Fruit fly (Drosophila melanogaster) whole organism, adult: ENCODE measurements around the gene CG43401.

ENCODE experiments used
- CG11617 ChIP-seq: fragments of 200-800 bp; sonication (Bioruptor generic); optimal IDR thresholded peaks from 2 replicates; lab custom pipeline; 2017; ENCODE audit warnings: mild to moderate bottlenecking, missing biosample characterization, missing genetic modification reagents, missing genetic modification characterization
- CG12768 ChIP-seq: fragments of 200-800 bp; sonication (Bioruptor generic); optimal IDR thresholded peaks from 2 replicates; lab custom pipeline; 2017; ENCODE audit warnings: missing biosample characterization, missing genetic modification characterization, mild to moderate bottlenecking, moderate library complexity, missing genetic modification reagents
- CG14711 ChIP-seq: fragments of 200-800 bp; sonication (Bioruptor generic); optimal IDR thresholded peaks from 2 replicates; lab custom pipeline; 2018; ENCODE audit warnings: missing biosample characterization, mild to moderate bottlenecking, missing genetic modification characterization, moderate library complexity
- CG1620 ChIP-seq: fragments of 200-800 bp; sonication (Bioruptor generic); optimal IDR thresholded peaks from 2 replicates; lab custom pipeline; 2016; ENCODE audit warnings: missing biosample characterization, missing genetic modification characterization
- CG33017 ChIP-seq: fragments of 200-800 bp; sonication (Bioruptor generic); optimal IDR thresholded peaks from 2 replicates; lab custom pipeline; 2018; ENCODE audit warnings: missing biosample characterization, mild to moderate bottlenecking, missing genetic modification characterization, moderate library complexity
- CG5204 ChIP-seq: fragments of 200-800 bp; sonication (Bioruptor generic); optimal IDR thresholded peaks from 2 replicates; lab custom pipeline; 2016; ENCODE audit warnings: missing biosample characterization, missing genetic modification characterization
- CG7045 ChIP-seq: fragments of 200-800 bp; sonication (Bioruptor generic); optimal IDR thresholded peaks from 2 replicates; lab custom pipeline; 2017; ENCODE audit warnings: missing biosample characterization, mild to moderate bottlenecking, missing genetic modification characterization
- CG7101 ChIP-seq: fragments of 200-800 bp; sonication (Bioruptor generic); optimal IDR thresholded peaks from 2 replicates; lab custom pipeline; 2018; ENCODE audit warnings: missing biosample characterization, mild to moderate bottlenecking, missing genetic modification characterization, moderate library complexity
- Clk ChIP-seq: fragments of 200-800 bp; sonication (Bioruptor generic); optimal IDR thresholded peaks from 2 replicates; lab custom pipeline; 2017; ENCODE audit warnings: missing biosample characterization, missing genetic modification characterization
- Crg-1 ChIP-seq: fragments of 200-800 bp; sonication (Bioruptor generic); optimal IDR thresholded peaks from 2 replicates; lab custom pipeline; 2016; ENCODE audit warnings: missing biosample characterization, missing genetic modification characterization
- Hr96 ChIP-seq: fragments of 200-800 bp; sonication (Bioruptor generic); optimal IDR thresholded peaks from 2 replicates; lab custom pipeline; 2016; ENCODE audit warnings: missing biosample characterization, missing genetic modification characterization
- Mnt ChIP-seq: fragments of 200-800 bp; sonication (Bioruptor generic); optimal IDR thresholded peaks from 2 replicates; lab custom pipeline; 2016; ENCODE audit warnings: missing biosample characterization, mild to moderate bottlenecking, missing genetic modification characterization
- bab1 ChIP-seq: fragments of 200-800 bp; sonication (Bioruptor generic); optimal IDR thresholded peaks from 3 replicates; lab custom pipeline; 2019; ENCODE audit warnings: missing biosample characterization, mild to moderate bottlenecking, missing genetic modification characterization, moderate library complexity
- cic ChIP-seq: fragments of 200-800 bp; sonication (Bioruptor generic); optimal IDR thresholded peaks from 2 replicates; lab custom pipeline; 2017; ENCODE audit warnings: missing biosample characterization, mild to moderate bottlenecking, missing genetic modification characterization, moderate library complexity
- cnc ChIP-seq, 2 experiments: fragments of >200 bp; optimal IDR thresholded peaks; 2 replicates each; lab custom pipeline; 2017
- kay ChIP-seq: fragments of 200-800 bp; sonication (Bioruptor generic); peaks from one replicate; lab custom pipeline; 2016; ENCODE audit warnings: missing biosample characterization, missing genetic modification characterization, borderline replicate concordance
- ovo ChIP-seq: fragments of 200-800 bp; sonication (Bioruptor generic); optimal IDR thresholded peaks from 2 replicates; lab custom pipeline; 2016; ENCODE audit warnings: missing biosample characterization, missing genetic modification characterization
- pad ChIP-seq: fragments of 200-800 bp; sonication (Bioruptor generic); optimal IDR thresholded peaks from 3 replicates; lab custom pipeline; 2017; ENCODE audit warnings: missing biosample characterization, missing genetic modification characterization, mild to moderate bottlenecking, moderate library complexity, missing genetic modification reagents
- tj ChIP-seq: fragments of 200-800 bp; sonication (Bioruptor generic); optimal IDR thresholded peaks from 3 replicates; lab custom pipeline; 2017; ENCODE audit warnings: missing biosample characterization, mild to moderate bottlenecking, missing genetic modification characterization, moderate library complexity
- toe ChIP-seq: fragments of 200-800 bp; sonication (Bioruptor generic); optimal IDR thresholded peaks from 2 replicates; lab custom pipeline; 2016; ENCODE audit warnings: missing biosample characterization, missing genetic modification characterization

The CG43401 gene

DNA sequence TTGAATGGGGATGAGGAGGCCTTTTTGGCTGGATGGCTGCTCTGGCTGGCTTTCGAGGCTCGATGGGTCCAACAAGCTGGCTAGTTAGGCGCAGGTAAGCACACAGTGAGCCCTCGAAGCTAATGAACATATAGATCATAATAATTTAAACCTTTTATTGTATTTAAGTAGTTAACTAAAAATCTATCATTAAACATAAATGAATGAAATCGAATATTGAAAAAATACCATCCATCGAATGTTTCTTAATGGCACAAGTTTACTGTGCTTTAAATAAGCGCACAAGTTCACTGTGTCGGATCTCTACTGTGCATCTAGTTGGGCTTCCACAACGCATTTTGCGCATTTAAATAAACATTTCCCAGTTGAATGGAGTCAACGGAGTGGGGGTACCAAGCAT lies 31.1 kb downstream of the CG43401 start:
- TF ChIP-seq CG11617 (GFP tag; lab: Kevin White, UChicago) (no peak), CG33017 (tag; lab: Kevin White, UChicago) (no peak), bab1 (no peak), pad (GFP tag; lab: Kevin White, UChicago) (no peak), kay (GFP tag; lab: Kevin White, UChicago) (no peak), CG7101 (no peak), CG5204 (no peak), CG14711 (tag; lab: Kevin White, UChicago) (no peak), toe (no peak), Crg-1 (GFP tag; lab: Kevin White, UChicago) (no peak), tj (GFP tag; lab: Kevin White, UChicago) (no peak), Mnt (GFP tag; lab: Kevin White, UChicago) (no peak), Clk (GFP tag; lab: Kevin White, UChicago) (no peak), CG12768 (GFP tag; lab: Kevin White, UChicago) (no peak), cnc (optimal IDR thresholded peaks at IDR 0.05; lab: Kevin White, UChicago) (no peak), CG7045 (GFP tag; lab: Kevin White, UChicago) (no peak), cic (no peak)

DNA sequence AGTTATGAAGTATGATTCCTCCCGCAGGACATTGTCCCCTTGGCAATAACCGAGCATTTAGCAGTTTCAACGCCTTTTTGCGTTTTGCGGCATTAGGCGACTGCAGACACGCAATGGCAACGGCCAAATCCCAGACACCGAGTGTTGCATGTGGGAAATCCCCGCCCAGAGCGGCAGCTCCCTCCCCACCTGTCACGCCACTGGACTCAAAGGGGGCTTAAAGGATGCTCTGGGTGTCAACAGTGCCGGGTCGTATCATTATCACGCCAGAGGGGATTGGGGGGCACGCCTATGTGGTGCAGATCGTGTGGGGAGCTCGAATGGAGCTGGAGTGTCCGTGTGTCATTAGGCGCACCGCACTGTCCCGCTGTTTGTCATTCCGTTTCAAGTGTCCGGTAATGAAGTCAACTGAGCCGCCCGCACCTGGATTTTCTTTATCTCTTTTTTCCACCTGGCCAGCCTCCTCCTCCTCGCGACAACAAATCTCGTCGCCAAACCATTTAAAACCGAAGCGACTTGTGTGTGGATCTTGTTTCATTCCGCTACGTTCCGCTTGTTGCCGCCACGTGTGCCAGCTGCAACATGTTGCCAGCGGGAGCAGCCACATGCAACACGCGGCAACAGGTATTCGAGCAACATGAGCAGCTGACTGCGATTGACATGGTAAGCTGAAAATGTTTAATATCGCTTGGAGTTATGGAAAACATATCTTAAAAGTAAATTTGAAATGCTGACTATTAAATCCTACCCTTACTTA lies 32.4 kb downstream of the CG43401 start:
- TF ChIP-seq CG14711 (tag; lab: Kevin White, UChicago) (no peak), cnc (optimal IDR thresholded peaks at IDR 0.05; lab: Kevin White, UChicago) (no peak), CG11617 (GFP tag; lab: Kevin White, UChicago) (no peak), pad (GFP tag; lab: Kevin White, UChicago) (no peak), tj (GFP tag; lab: Kevin White, UChicago) (no peak), cic (no peak), CG5204 (no peak), ovo (GFP tag; lab: Kevin White, UChicago) (no peak), Clk (GFP tag; lab: Kevin White, UChicago) (no peak)

DNA sequence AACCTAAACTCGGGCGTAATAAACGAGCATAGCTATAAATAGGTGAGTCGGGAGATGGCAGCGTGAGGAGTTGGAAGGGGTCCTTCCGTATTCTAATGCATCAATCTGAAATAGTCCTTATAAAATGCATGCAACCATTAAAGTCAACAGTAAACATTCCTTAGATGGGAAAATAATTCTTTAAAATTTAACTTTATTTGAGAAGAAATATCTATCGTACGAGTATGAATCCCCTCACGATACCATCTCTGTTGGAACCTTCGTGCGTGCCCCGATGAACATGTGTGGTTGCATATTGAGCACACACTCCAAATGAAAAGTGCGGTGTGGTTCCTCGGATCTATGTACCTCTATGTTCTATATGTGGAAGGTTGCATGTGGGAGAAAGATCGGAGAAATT lies 33.9 kb downstream of the CG43401 start:
- TF ChIP-seq toe (no peak), CG11617 (GFP tag; lab: Kevin White, UChicago) (no peak), cnc (optimal IDR thresholded peaks at IDR 0.05; lab: Kevin White, UChicago) (no peak)

DNA sequence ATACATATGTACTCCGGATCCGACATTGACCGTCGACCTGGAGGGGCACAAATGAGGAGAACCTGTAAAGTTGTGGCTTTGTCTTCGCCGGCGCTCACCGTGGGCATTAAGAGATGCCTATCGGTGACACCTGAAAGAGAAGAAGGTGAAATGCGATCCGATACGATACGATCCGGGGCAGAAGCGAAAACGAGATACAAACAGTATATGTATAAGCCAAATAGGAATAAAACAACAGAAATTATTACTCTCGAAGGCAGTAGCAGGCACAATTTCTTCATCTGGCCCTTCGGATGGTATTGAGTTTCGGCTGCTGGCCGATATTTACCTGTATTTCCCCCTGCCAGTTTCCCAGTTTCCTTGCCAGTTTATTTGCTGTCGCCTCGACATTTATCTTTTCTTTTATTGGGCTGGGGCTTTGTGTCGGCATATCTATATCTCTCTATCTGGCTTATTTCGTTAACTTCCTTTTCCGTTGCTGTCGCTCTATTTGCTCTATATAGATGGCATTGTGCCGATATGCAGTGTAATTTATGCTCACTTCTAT lies 35.2 kb downstream of the CG43401 start:
- TF ChIP-seq CG14711 (tag; lab: Kevin White, UChicago), result no peak

DNA sequence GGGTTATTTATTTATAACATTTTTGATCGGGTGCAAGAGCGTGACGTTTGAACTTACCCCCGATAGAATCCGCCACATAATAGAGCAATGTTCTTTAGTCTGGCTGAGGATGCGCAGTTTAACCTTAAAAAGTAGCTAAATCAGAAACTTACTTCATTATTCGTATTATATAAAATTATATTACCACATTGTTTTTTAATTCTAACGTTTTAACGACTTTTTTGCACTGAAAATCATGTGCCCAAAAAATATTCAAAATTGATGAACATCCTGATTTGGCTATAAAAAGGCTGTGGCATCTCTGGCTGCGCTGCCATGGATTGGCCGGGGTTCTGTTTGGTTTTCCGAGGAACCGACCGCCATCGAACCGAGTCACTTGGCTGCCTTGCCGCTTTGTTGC lies 41.7 kb downstream of the CG43401 start:
- TF ChIP-seq kay (GFP tag; lab: Kevin White, UChicago) (no peak), CG7101 (no peak), Mnt (GFP tag; lab: Kevin White, UChicago) (no peak), CG1620 (GFP tag; lab: Kevin White, UChicago) (no peak), CG11617 (GFP tag; lab: Kevin White, UChicago) (no peak), cnc (optimal IDR thresholded peaks at IDR 0.05; lab: Kevin White, UChicago) (no peak), CG7045 (GFP tag; lab: Kevin White, UChicago) (no peak)

DNA sequence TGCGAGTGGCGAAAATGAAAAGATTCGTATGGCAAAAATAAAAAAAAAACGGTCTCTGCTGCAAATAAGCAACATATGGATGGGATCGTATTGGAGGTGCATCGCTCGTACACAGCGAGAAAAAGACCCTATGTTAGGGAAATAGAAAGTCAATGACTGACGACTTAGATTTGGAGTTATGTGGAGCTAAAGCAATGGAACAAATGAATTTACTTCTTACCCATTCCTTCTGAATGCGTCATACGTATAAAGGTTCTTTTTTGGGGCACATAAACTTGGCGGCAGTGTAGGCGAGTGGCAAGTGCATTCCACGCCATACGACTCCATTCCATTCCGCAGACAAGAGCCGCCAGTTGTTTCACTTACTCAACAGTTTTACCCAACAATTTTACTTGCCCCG lies 42.5 kb downstream of the CG43401 start:
- TF ChIP-seq Crg-1 (GFP tag; lab: Kevin White, UChicago), result no peak
- TF ChIP-seq ovo (GFP tag; lab: Kevin White, UChicago), result no peak
- TF ChIP-seq cic, result no peak
- no peak for TF ChIP-seq Mnt (GFP tag; lab: Kevin White, UChicago)
- no peak for TF ChIP-seq tj (GFP tag; lab: Kevin White, UChicago)
- no peak for TF ChIP-seq Hr96 (GFP tag; lab: Kevin White, UChicago)
- TF ChIP-seq CG7045 (GFP tag; lab: Kevin White, UChicago), result no peak
- no peak for TF ChIP-seq kay (GFP tag; lab: Kevin White, UChicago)
- no peak for TF ChIP-seq Clk (GFP tag; lab: Kevin White, UChicago)
- TF ChIP-seq CG7101, result no peak
- TF ChIP-seq CG14711 (tag; lab: Kevin White, UChicago), result no peak
- TF ChIP-seq CG12768 (GFP tag; lab: Kevin White, UChicago), result no peak

DNA sequence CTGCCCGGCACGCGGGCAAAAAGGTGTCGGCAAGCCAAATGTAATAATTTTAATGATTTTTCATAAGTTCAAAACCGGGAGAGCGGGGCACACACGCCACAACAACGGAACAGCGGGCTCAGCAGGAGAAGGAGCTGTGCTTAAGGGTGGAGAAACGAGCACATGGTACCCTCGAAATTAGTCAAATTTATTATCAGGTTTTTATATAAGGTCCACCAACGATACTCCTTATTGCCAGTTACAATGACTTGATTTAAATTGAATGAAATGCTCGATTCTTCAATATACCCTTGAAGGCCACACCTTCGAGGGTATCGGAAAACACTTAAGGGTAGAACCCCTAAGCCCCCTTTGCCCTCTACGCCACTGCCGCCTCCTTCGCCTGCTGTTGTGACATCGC lies 45.2 kb downstream of the CG43401 start:
- TF ChIP-seq kay (GFP tag; lab: Kevin White, UChicago) (no peak), pad (GFP tag; lab: Kevin White, UChicago) (no peak), CG14711 (tag; lab: Kevin White, UChicago) (no peak), CG11617 (GFP tag; lab: Kevin White, UChicago) (no peak), tj (GFP tag; lab: Kevin White, UChicago) (no peak), cnc (optimal IDR thresholded peaks at IDR 0.05; lab: Kevin White, UChicago) (no peak)
